Fruit fly (Drosophila melanogaster): ENCODE measurements around the gene cv.
A peak's percentile ranks its signal among the peaks of the same experiment; 100 is the strongest.

cv gene

DNA sequence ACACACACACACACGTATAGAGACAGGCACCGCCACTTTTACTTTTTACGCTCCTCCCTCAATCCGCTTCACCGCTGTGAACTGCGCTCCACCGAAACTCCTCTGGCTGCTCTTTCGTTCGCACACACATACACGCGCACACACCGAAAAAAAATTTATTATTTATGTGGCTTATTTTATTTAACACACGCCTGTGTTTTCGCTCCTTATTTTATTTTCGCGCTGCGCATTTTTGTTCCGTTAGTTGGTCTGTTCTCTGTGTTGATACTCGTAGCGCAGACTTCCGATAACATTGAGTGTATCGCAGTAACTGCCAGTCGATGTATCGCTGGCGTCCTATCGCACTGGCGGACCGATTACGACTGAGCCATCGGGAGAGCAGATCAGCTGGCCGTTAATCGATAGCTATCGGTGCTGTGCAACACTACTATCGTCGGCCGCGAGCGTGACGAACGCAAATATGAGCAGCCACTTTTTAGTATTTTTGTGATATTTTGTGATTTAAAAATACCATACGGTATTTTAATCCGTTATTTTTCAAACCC, 47.9 kb downstream of the cv start, which contains the start of gene Snx27 (continued):
- TF ChIP-seq toy (GFP tag; IDR thresholded peaks at IDR 0.05) (no peak), Ssrp (tag; optimal IDR thresholded peaks at IDR 0.05) (no peak), CG9609 (GFP tag; optimal IDR thresholded peaks at IDR 0.05) (peak; percentile 51), CG10274 (GFP tag; optimal IDR thresholded peaks at IDR 0.05) (no peak), Nf-YA (GFP tag; IDR thresholded peaks at IDR 0.05) (no peak), CG15269 (tag; optimal IDR thresholded peaks at IDR 0.05) (no peak), Spps (tag; optimal IDR thresholded peaks at IDR 0.05) (no peak), CG8478 (optimal IDR thresholded peaks at IDR 0.05) (no peak), Sry-δ (GFP tag; optimal IDR thresholded peaks at IDR 0.05) (peak; percentile 96), Six4 (GFP tag; optimal IDR thresholded peaks at IDR 0.05) (no peak), CG17359 (tag; optimal IDR thresholded peaks at IDR 0.05) (peak; percentile 35), gem (tag; optimal IDR thresholded peaks at IDR 0.05) (peak; percentile 22), Dref (GFP tag; IDR thresholded peaks at IDR 0.05) (peak; percentile 99), sr (GFP tag; IDR thresholded peaks at IDR 0.05) (0 out of 3 replicates have a peak, but pooled peaks have one; percentile 32), CG13123 (GFP tag; optimal IDR thresholded peaks at IDR 0.05) (no peak), Rfx (GFP tag; IDR thresholded peaks at IDR 0.05) (peak; percentile 79), btn (GFP tag; optimal IDR thresholded peaks at IDR 0.05) (no peak), Rx (GFP tag; IDR thresholded peaks at IDR 0.05) (no peak), HLHmδ (GFP tag; optimal IDR thresholded peaks at IDR 0.05) (peak; percentile 83), NfI (GFP tag; optimal IDR thresholded peaks at IDR 0.05) (peak; percentile 54), Elba2 (GFP tag; optimal IDR thresholded peaks at IDR 0.05) (no peak), gcm2 (GFP tag; optimal IDR thresholded peaks at IDR 0.05) (no peak), CG6791 (GFP tag; IDR thresholded peaks at IDR 0.05; ENCODE audit: partially characterized antibody) (peak; percentile 100), CG9932 (GFP tag; IDR thresholded peaks at IDR 0.05) (peak; percentile 92), ham (GFP tag; IDR thresholded peaks at IDR 0.05) (no peak), Nf-YB (GFP tag; optimal IDR thresholded peaks at IDR 0.05) (peak; percentile 4), usp (GFP tag; optimal IDR thresholded peaks at IDR 0.05) (no peak), MESR4 (GFP tag; optimal IDR thresholded peaks at IDR 0.05) (peak; percentile 76), insv (GFP tag; optimal IDR thresholded peaks at IDR 0.05) (peak in 1 of 2 experiments; percentile 3), CG18619 (GFP tag; optimal IDR thresholded peaks at IDR 0.05) (no peak), CG2875 (GFP tag; optimal IDR thresholded peaks at IDR 0.05) (no peak), CG4282 (GFP tag; optimal IDR thresholded peaks at IDR 0.05) (no peak), trem (tag; optimal IDR thresholded peaks at IDR 0.05) (peak; percentile 81), TFAM (GFP tag; optimal IDR thresholded peaks at IDR 0.05) (no peak), CG31365 (tag; optimal IDR thresholded peaks at IDR 0.05) (no peak), Dek (tag; optimal IDR thresholded peaks at IDR 0.05) (peak; percentile 47), Antp (GFP tag; optimal IDR thresholded peaks at IDR 0.05) (peak; percentile 64), wor (GFP tag; IDR thresholded peaks at IDR 0.05) (no peak), CG31441 (GFP tag; IDR thresholded peaks at IDR 0.05) (peak; percentile 39; the same call in 1 of the 2 replicates), Fer1 (GFP tag; optimal IDR thresholded peaks at IDR 0.05) (peak; percentile 50), twi (tag; optimal IDR thresholded peaks at IDR 0.05) (no peak), cwo (GFP tag; optimal IDR thresholded peaks at IDR 0.05) (no peak), cato (GFP tag; optimal IDR thresholded peaks at IDR 0.05; ENCODE audit: borderline replicate concordance) (no peak), danr (GFP tag; IDR thresholded peaks at IDR 0.05) (no peak), MBD-R2 (GFP tag; IDR thresholded peaks at IDR 0.05) (peak; percentile 47), chn (GFP tag; optimal IDR thresholded peaks at IDR 0.05) (peak; percentile 41), CG1024 (GFP tag; IDR thresholded peaks at IDR 0.05) (no peak), CG12155 (GFP tag; optimal IDR thresholded peaks at IDR 0.05) (peak; percentile 35), CG8281 (tag; optimal IDR thresholded peaks at IDR 0.05) (no peak), Ada2b (GFP tag; IDR thresholded peaks at IDR 0.05) (no peak), CG4424 (GFP tag; optimal IDR thresholded peaks at IDR 0.05) (no peak), Ets97D (GFP tag; optimal IDR thresholded peaks at IDR 0.05) (peak; percentile 92)
